Fruit fly (Drosophila melanogaster) whole organism, pupa: ENCODE results near the gene Mst89B.

ENCODE experiments used
- CG12605 ChIP-seq: fragments of 200-800 bp; sonication (Bioruptor generic); IDR thresholded peaks from 2 replicates; pipeline ENCODE4 v1.3.6; 2022; ENCODE audit warnings: missing biosample characterization, missing genetic modification characterization
- CG13204 ChIP-seq: fragments of 200-800 bp; sonication (Bioruptor generic); optimal IDR thresholded peaks from 2 replicates; lab custom pipeline; 2018; ENCODE audit warnings: missing biosample characterization, mild to moderate bottlenecking, missing genetic modification characterization, moderate library complexity
- CG32121 ChIP-seq: fragments of 200-800 bp; sonication (Bioruptor generic); IDR thresholded peaks from 2 replicates; pipeline ENCODE4 v1.3.6; 2022; ENCODE audit warnings: missing biosample characterization, missing genetic modification characterization
- CG34367 ChIP-seq: fragments of 200-800 bp; sonication (Bioruptor generic); optimal IDR thresholded peaks from 2 replicates; lab custom pipeline; 2018; ENCODE audit warnings: missing biosample characterization, mild to moderate bottlenecking, missing genetic modification characterization
- CG8159 ChIP-seq: fragments of 200-800 bp; sonication (Bioruptor generic); optimal IDR thresholded peaks from 3 replicates; lab custom pipeline; 2018; ENCODE audit warnings: missing biosample characterization, mild to moderate bottlenecking, missing genetic modification characterization, moderate library complexity
- CG8301 ChIP-seq: fragments of 200-800 bp; sonication (Bioruptor generic); optimal IDR thresholded peaks from 2 replicates; lab custom pipeline; 2018; ENCODE audit warnings: missing biosample characterization, mild to moderate bottlenecking, missing genetic modification characterization
- CG9948 ChIP-seq: fragments of 200-800 bp; sonication (Bioruptor generic); optimal IDR thresholded peaks from 2 replicates; lab custom pipeline; 2018; ENCODE audit warnings: missing biosample characterization, mild to moderate bottlenecking, missing genetic modification characterization, moderate library complexity
- EcR ChIP-seq: fragments of 200-800 bp; sonication (Bioruptor generic); optimal IDR thresholded peaks from 3 replicates; lab custom pipeline; 2019; ENCODE audit warnings: missing biosample characterization, missing genetic modification characterization, mild to moderate bottlenecking, moderate library complexity, missing genetic modification reagents
- Pif1A ChIP-seq: fragments of 200-800 bp; sonication (Bioruptor generic); optimal IDR thresholded peaks from 3 replicates; lab custom pipeline; 2016; ENCODE audit warnings: missing biosample characterization, missing genetic modification characterization
- Pif1B ChIP-seq: fragments of 200-800 bp; sonication (Bioruptor generic); optimal IDR thresholded peaks from 3 replicates; lab custom pipeline; 2016; ENCODE audit warnings: missing biosample characterization, missing genetic modification characterization
- Snoo ChIP-seq: fragments of 200-800 bp; sonication (Bioruptor generic); optimal IDR thresholded peaks from 3 replicates; lab custom pipeline; 2017; ENCODE audit warnings: missing biosample characterization, mild to moderate bottlenecking, missing genetic modification characterization, inconsistent platforms
- fd96Ca ChIP-seq: fragments of 200-800 bp; sonication (Bioruptor generic); IDR thresholded peaks from 3 replicates; pipeline ENCODE4 v1.3.6; 2022; ENCODE audit warnings: missing biosample characterization, missing genetic modification characterization
- rn ChIP-seq: fragments of 200-800 bp; sonication (Bioruptor generic); IDR thresholded peaks from 2 replicates; pipeline ENCODE4 v1.3.6; 2022; ENCODE audit warnings: missing biosample characterization, missing genetic modification characterization

- TF ChIP-seq CG13204 (GFP tag; lab: Kevin White, UChicago) (no peak), CG8301 (tag; lab: Kevin White, UChicago) (no peak), Pif1A (GFP tag; lab: Kevin White, UChicago) (no peak), CG12605 (GFP tag; lab: Robert Waterston, UW) (no peak), Snoo (tag; lab: Kevin White, UChicago) (no peak), EcR (GFP tag; lab: Kevin White, UChicago) (no peak), rn (GFP tag; lab: Robert Waterston, UW) (no peak), CG34367 (tag; lab: Kevin White, UChicago) (no peak), fd96Ca (GFP tag; lab: Robert Waterston, UW) (no peak), CG32121 (GFP tag; lab: Robert Waterston, UW) (no peak), CG8159 (no peak), Pif1B (GFP tag; lab: Kevin White, UChicago) (no peak), CG9948 (tag; lab: Kevin White, UChicago) (no peak)
Measured at dm6 chr3R:16310081-16310493, 43.3 kb downstream of the Mst89B start.
